Worm (Caenorhabditis elegans) whole organism, L1 larva: ENCODE data around the gene nhl-2.

Source experiments
- C04F5.9 ChIP-seq: sonication (generic microtip); optimal IDR thresholded peaks from 2 replicates; lab custom pipeline; 2016; ENCODE audit warnings: missing genetic modification characterization, missing compliant biosample characterization
- C16A3.4 ChIP-seq: fragments of 150-350 bp; optimal IDR thresholded peaks from 2 replicates; lab custom pipeline; 2014; ENCODE audit warnings: missing biosample characterization, missing genetic modification characterization
- F16B12.6 ChIP-seq: fragments of 150-350 bp; optimal IDR thresholded peaks from 2 replicates; lab custom pipeline; 2014; ENCODE audit warnings: missing biosample characterization, missing genetic modification characterization
- aly-2 ChIP-seq: fragments of 150-350 bp; optimal IDR thresholded peaks from 2 replicates; lab custom pipeline; 2014; ENCODE audit warnings: missing biosample characterization, missing genetic modification characterization
- ama-1 ChIP-seq: fragments of 150-350 bp; optimal IDR thresholded peaks from 2 replicates; lab custom pipeline; 2014
- blmp-1 ChIP-seq: fragments of 150-350 bp; optimal IDR thresholded peaks from 2 replicates; lab custom pipeline; 2014; ENCODE audit warnings: missing biosample characterization, missing genetic modification characterization
- ceh-8 ChIP-seq: fragments of 200-800 bp; sonication (Bioruptor generic); optimal IDR thresholded peaks from 2 replicates; lab custom pipeline; 2018; ENCODE audit warnings: mild to moderate bottlenecking, missing genetic modification characterization, moderate library complexity, missing compliant biosample characterization
- ceh-90 ChIP-seq: sonication (generic microtip); optimal IDR thresholded peaks from 2 replicates; lab custom pipeline; 2016; ENCODE audit warnings: missing genetic modification characterization, missing compliant biosample characterization
- ces-1 ChIP-seq: fragments of 150-350 bp; optimal IDR thresholded peaks from 2 replicates; lab custom pipeline; 2014; ENCODE audit warnings: missing biosample characterization, missing genetic modification reagents, missing genetic modification characterization
- dpl-1 ChIP-seq, 3 experiments: fragments of 150-350 bp in 2 of 3; sonication (generic microtip) in 1 of 3; optimal IDR thresholded peaks; 2 replicates each; lab custom pipeline; 2014 to 2017; ENCODE audit warnings: missing biosample characterization in 3 of 3, missing genetic modification characterization in 3 of 3, missing genetic modification reagents in 3 of 3
- efl-1 ChIP-seq, 4 experiments: fragments of 150-350 bp; optimal IDR thresholded peaks in 3 of 4; peaks in 1 of 4; 1 replicate in 1 of 4; 2 replicates in 3 of 4; lab custom pipeline; 2014; ENCODE audit warnings: missing biosample characterization in 2 of 4, missing genetic modification characterization in 2 of 4, missing genetic modification reagents in 2 of 4
- efl-3 ChIP-seq: fragments of 200-800 bp; sonication (Bioruptor generic); optimal IDR thresholded peaks from 2 replicates; lab custom pipeline; 2018; ENCODE audit warnings: mild to moderate bottlenecking, missing genetic modification characterization, missing compliant biosample characterization
- egl-27 ChIP-seq, 2 experiments: fragments of 150-350 bp in 1 of 2; sonication (generic microtip); optimal IDR thresholded peaks; 3 replicates each; lab custom pipeline; 2017 to 2018; ENCODE audit warnings: missing biosample characterization in 2 of 2, missing genetic modification characterization in 2 of 2, missing genetic modification reagents in 2 of 2
- elt-2 ChIP-seq: sonication (generic microtip); optimal IDR thresholded peaks from 2 replicates; lab custom pipeline; 2016; ENCODE audit warnings: missing genetic modification characterization, mild to moderate bottlenecking, inconsistent platforms, missing compliant biosample characterization, missing genetic modification reagents
- fkh-10 ChIP-seq: sonication (generic microtip); optimal IDR thresholded peaks from 2 replicates; lab custom pipeline; 2017; ENCODE audit warnings: missing biosample characterization, missing genetic modification reagents, missing genetic modification characterization
- fkh-4 ChIP-seq: sonication (generic microtip); optimal IDR thresholded peaks from 2 replicates; lab custom pipeline; 2016; ENCODE audit warnings: missing compliant biosample characterization, missing genetic modification characterization, borderline replicate concordance
- fkh-8 ChIP-seq: sonication (generic microtip); optimal IDR thresholded peaks from 2 replicates; lab custom pipeline; 2016; ENCODE audit warnings: mild to moderate bottlenecking, missing genetic modification characterization, missing compliant biosample characterization
- grh-1 ChIP-seq: fragments of 200-800 bp; sonication (Bioruptor generic); IDR thresholded peaks from 2 replicates; pipeline ENCODE4 v1.3.6; 2022; ENCODE audit warnings: missing genetic modification reagents, missing genetic modification characterization, missing compliant biosample characterization
- hlh-17 ChIP-seq: fragments of 200-800 bp; sonication (Bioruptor generic); optimal IDR thresholded peaks from 2 replicates; lab custom pipeline; 2018; ENCODE audit warnings: missing genetic modification characterization, mild to moderate bottlenecking, missing compliant biosample characterization, moderate library complexity, borderline replicate concordance
- hpl-2 ChIP-seq: fragments of 150-350 bp; optimal IDR thresholded peaks from 2 replicates; lab custom pipeline; 2014; ENCODE audit warnings: missing biosample characterization, missing genetic modification reagents, missing genetic modification characterization
- isw-1 ChIP-seq: fragments of 200-800 bp; sonication (Bioruptor generic); IDR thresholded peaks from 2 replicates; pipeline ENCODE4 v1.3.6; 2022; ENCODE audit warnings: missing genetic modification characterization, missing compliant biosample characterization
- lin-13 ChIP-seq: fragments of 150-350 bp; optimal IDR thresholded peaks from 2 replicates; lab custom pipeline; 2014; ENCODE audit warnings: missing biosample characterization, missing genetic modification reagents, missing genetic modification characterization
- lin-35 ChIP-seq, 2 experiments: fragments of 150-350 bp; optimal IDR thresholded peaks; 2 replicates each; lab custom pipeline; 2014; ENCODE audit warnings: missing biosample characterization in 2 of 2, missing genetic modification characterization in 2 of 2, missing genetic modification reagents in 2 of 2
- lin-39 ChIP-seq: fragments of 150-350 bp; optimal IDR thresholded peaks from 2 replicates; lab custom pipeline; 2014; ENCODE audit warnings: missing biosample characterization, missing genetic modification reagents, missing genetic modification characterization
- mdl-1 ChIP-seq, 2 experiments: fragments of 150-350 bp; optimal IDR thresholded peaks; 2 replicates each; lab custom pipeline; 2014 to 2017; ENCODE audit warnings: missing biosample characterization in 2 of 2, missing genetic modification characterization in 2 of 2, inconsistent platforms in 1 of 2
- mep-1 ChIP-seq: fragments of 150-350 bp; optimal IDR thresholded peaks from 2 replicates; lab custom pipeline; 2014; ENCODE audit warnings: missing biosample characterization, missing genetic modification characterization
- nhr-11 ChIP-seq: fragments of 150-350 bp; optimal IDR thresholded peaks from 2 replicates; lab custom pipeline; 2014; ENCODE audit warnings: missing biosample characterization, missing genetic modification characterization
- nhr-12 ChIP-seq: sonication (generic microtip); optimal IDR thresholded peaks from 2 replicates; lab custom pipeline; 2017; ENCODE audit warnings: missing biosample characterization, missing genetic modification characterization
- nhr-237 ChIP-seq: fragments of 150-350 bp; optimal IDR thresholded peaks from 2 replicates; lab custom pipeline; 2014; ENCODE audit warnings: missing biosample characterization, missing genetic modification characterization
- nhr-76 ChIP-seq: sonication (generic microtip); optimal IDR thresholded peaks from 2 replicates; lab custom pipeline; 2017; ENCODE audit warnings: missing biosample characterization, missing genetic modification characterization
- nhr-84 ChIP-seq: sonication (generic microtip); optimal IDR thresholded peaks from 2 replicates; lab custom pipeline; 2017; ENCODE audit warnings: missing biosample characterization, missing genetic modification characterization
- pqm-1 ChIP-seq: sonication (generic microtip); optimal IDR thresholded peaks from 3 replicates; lab custom pipeline; 2017; ENCODE audit warnings: missing biosample characterization, missing genetic modification characterization
- rnt-1 ChIP-seq: sonication (generic microtip); optimal IDR thresholded peaks from 2 replicates; lab custom pipeline; 2016; ENCODE audit warnings: mild to moderate bottlenecking, missing genetic modification characterization, moderate library complexity, missing compliant biosample characterization
- skn-1 ChIP-seq: fragments of 150-350 bp; optimal IDR thresholded peaks from 2 replicates; lab custom pipeline; 2014; ENCODE audit warnings: missing biosample characterization, missing genetic modification characterization
- snu-23 ChIP-seq: sonication (generic microtip); optimal IDR thresholded peaks from 2 replicates; lab custom pipeline; 2016; ENCODE audit warnings: missing genetic modification characterization, missing compliant biosample characterization
- sox-4 ChIP-seq: sonication (generic microtip); optimal IDR thresholded peaks from 2 replicates; lab custom pipeline; 2016; ENCODE audit warnings: missing genetic modification characterization, missing compliant biosample characterization
- sptf-1 ChIP-seq: fragments of 150-350 bp; optimal IDR thresholded peaks from 2 replicates; lab custom pipeline; 2014; ENCODE audit warnings: missing biosample characterization, missing genetic modification characterization
- sup-37 ChIP-seq: fragments of 200-800 bp; sonication (Bioruptor generic); optimal IDR thresholded peaks from 2 replicates; lab custom pipeline; 2018; ENCODE audit warnings: mild to moderate bottlenecking, missing genetic modification characterization, missing compliant biosample characterization
- swsn-7 ChIP-seq: sonication (generic microtip); optimal IDR thresholded peaks from 2 replicates; lab custom pipeline; 2016; ENCODE audit warnings: missing genetic modification characterization, missing compliant biosample characterization
- tbx-2 ChIP-seq: sonication (generic microtip); optimal IDR thresholded peaks from 2 replicates; lab custom pipeline; 2016; ENCODE audit warnings: missing genetic modification characterization, missing compliant biosample characterization
- unc-98 ChIP-seq: fragments of 200-800 bp; sonication (Bioruptor generic); IDR thresholded peaks from 2 replicates; pipeline ENCODE4 v1.3.6; 2022; ENCODE audit warnings: missing genetic modification characterization, missing compliant biosample characterization
- xbp-1 ChIP-seq: sonication (generic microtip); optimal IDR thresholded peaks from 2 replicates; lab custom pipeline; 2016; ENCODE audit warnings: missing genetic modification characterization, missing compliant biosample characterization
- zag-1 ChIP-seq: fragments of 150-350 bp; optimal IDR thresholded peaks from 2 replicates; lab custom pipeline; 2014; ENCODE audit warnings: missing biosample characterization, missing genetic modification characterization
- zip-4 ChIP-seq: fragments of 200-800 bp; sonication (Bioruptor generic); optimal IDR thresholded peaks from 2 replicates; lab custom pipeline; 2018; ENCODE audit warnings: mild to moderate bottlenecking, missing genetic modification characterization, moderate library complexity, missing compliant biosample characterization
- ztf-4 ChIP-seq: fragments of 150-350 bp; optimal IDR thresholded peaks from 2 replicates; lab custom pipeline; 2014; ENCODE audit warnings: missing biosample characterization, missing genetic modification characterization

nhl-2 gene

ce11 chrIII:4861744-4862401 lies 37.0 kb downstream of the nhl-2 start, which contains the start of the genes C35D10.10 and C35D10.5 (continued):
- TF ChIP-seq elt-2 (tag; lab: Kevin White, UChicago): no peak
- TF ChIP-seq efl-1 (optimal IDR thresholded peaks at IDR 0.05; lab: Kevin White, UChicago): no peak
- TF ChIP-seq efl-1 (GFP tag; optimal IDR thresholded peaks at IDR 0.05 in 1 of 2; lab: Kevin White, UChicago): peak in 1 of 2 experiments; percentile 27
- peak; percentile 8 for TF ChIP-seq rnt-1
- TF ChIP-seq grh-1 (GFP tag; lab: Robert Waterston, UW): no peak
- TF ChIP-seq nhr-11 (tag; lab: Kevin White, UChicago): no peak
- TF ChIP-seq xbp-1 (tag; lab: Kevin White, UChicago): no peak
- peak in 2 of 3 experiments; percentile 4 to 17 for TF ChIP-seq dpl-1 (GFP tag; optimal IDR thresholded peaks at IDR 0.05; lab: Kevin White, UChicago)
- no peak for TF ChIP-seq nhr-237 (tag; lab: Kevin White, UChicago)
- TF ChIP-seq egl-27 (tag; optimal IDR thresholded peaks at IDR 0.05; lab: Kevin White, UChicago): no peak
- TF ChIP-seq nhr-12: no peak
- TF ChIP-seq ceh-90 (tag; lab: Kevin White, UChicago): peak; percentile 81
- no peak for TF ChIP-seq mdl-1 (tag; optimal IDR thresholded peaks at IDR 0.05; lab: Kevin White, UChicago)
- TF ChIP-seq mep-1 (tag; lab: Kevin White, UChicago): no peak
- TF ChIP-seq ces-1: no peak
- no peak for TF ChIP-seq fkh-10 (GFP tag; lab: Kevin White, UChicago)
- TF ChIP-seq unc-98 (GFP tag; lab: Robert Waterston, UW): no peak
- no peak for TF ChIP-seq ceh-8 (GFP tag; lab: Kevin White, UChicago)
- no peak for TF ChIP-seq F16B12.6
- peak; percentile 20 for TF ChIP-seq tbx-2 (tag; lab: Kevin White, UChicago)
- TF ChIP-seq pqm-1 (tag; lab: Kevin White, UChicago): no peak
- no peak for TF ChIP-seq nhr-76
- no peak for TF ChIP-seq lin-39 (tag; lab: Kevin White, UChicago)
- no peak for TF ChIP-seq swsn-7 (tag; lab: Kevin White, UChicago)
- no peak for TF ChIP-seq ama-1
- TF ChIP-seq lin-13: no peak

DNA sequence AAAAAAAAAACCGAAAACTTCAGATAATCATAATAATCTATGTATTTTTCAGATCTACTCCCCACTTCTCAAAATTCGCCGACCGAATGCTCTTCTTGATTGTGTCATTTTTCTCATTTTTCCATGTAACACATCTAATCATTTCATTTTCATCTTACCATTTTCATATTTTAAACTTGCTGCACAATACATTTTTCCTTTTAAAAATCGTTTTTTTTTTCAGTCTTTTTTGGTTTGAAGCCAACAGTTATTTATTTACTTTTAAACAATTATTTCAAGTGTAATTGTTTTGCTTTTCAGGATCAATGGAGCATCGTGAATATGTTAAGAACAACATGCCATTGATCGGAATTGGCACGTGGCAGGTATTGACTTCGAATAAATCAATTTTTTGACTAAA lies 39.8 kb downstream of the nhl-2 start, which contains the start of gene C35D10.6:
Gene C35D10.6, plus strand, starts transcription at position 301 of the 400 bp plus-strand sequence.
- TF ChIP-seq fkh-4 (tag; lab: Kevin White, UChicago): no peak
- no peak for TF ChIP-seq ztf-4 (tag; lab: Kevin White, UChicago)
- no peak for TF ChIP-seq efl-1 (optimal IDR thresholded peaks at IDR 0.05; lab: Kevin White, UChicago)
- peak in 1 of 2 experiments; percentile 76 for TF ChIP-seq efl-1 (GFP tag; optimal IDR thresholded peaks at IDR 0.05 in 1 of 2; lab: Kevin White, UChicago)
- TF ChIP-seq skn-1 (tag; lab: Kevin White, UChicago): no peak
- TF ChIP-seq aly-2 (tag; lab: Kevin White, UChicago): no peak

ce11 chrIII:4856992-4857391 lies 41.9 kb downstream of the nhl-2 start:
- TF ChIP-seq efl-3 (GFP tag; lab: Kevin White, UChicago) (no peak), tbx-2 (tag; lab: Kevin White, UChicago) (no peak)

ce11 chrIII:4856109-4856508 lies 42.8 kb downstream of the nhl-2 start, which contains the start of gene C35D10.7:
C35D10.7 (plus strand) TSS chrIII:4856193.
- TF ChIP-seq blmp-1 (tag; lab: Kevin White, UChicago): no peak
- no peak for TF ChIP-seq hlh-17 (GFP tag; lab: Kevin White, UChicago)
- no peak for TF ChIP-seq sox-4
- TF ChIP-seq zag-1: no peak
- no peak for TF ChIP-seq mep-1 (tag; lab: Kevin White, UChicago)
- TF ChIP-seq, all 84 proteins: peak for 0

DNA sequence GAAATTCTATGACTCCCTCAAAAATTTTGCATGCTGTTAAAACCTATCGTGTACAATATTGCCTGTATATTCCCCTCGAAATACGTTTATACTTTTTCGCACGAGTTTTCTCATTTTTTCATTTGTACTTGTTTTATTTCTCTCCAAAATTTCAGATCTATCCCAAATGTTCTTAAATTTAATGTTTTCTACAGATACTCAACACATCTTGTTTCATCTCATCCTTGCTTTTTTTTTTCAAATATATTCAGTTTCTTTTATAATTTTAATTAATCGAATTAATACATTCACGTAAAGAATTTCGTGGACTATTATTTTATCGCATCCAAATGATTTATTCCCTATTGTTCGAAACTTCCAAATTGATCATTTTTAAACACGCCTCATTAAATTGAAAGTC lies 44.0 kb downstream of the nhl-2 start, which contains the start of gene C35D10.8:
Gene C35D10.8, plus strand, starts transcription at position 301 of the 400 bp plus-strand sequence.
- TF ChIP-seq C16A3.4 (tag; lab: Kevin White, UChicago): no peak
- no peak for TF ChIP-seq hlh-17 (GFP tag; lab: Kevin White, UChicago)
- no peak for TF ChIP-seq snu-23 (GFP tag; lab: Kevin White, UChicago)
- TF ChIP-seq blmp-1 (tag; lab: Kevin White, UChicago): no peak
- no peak for TF ChIP-seq C04F5.9 (tag; lab: Kevin White, UChicago)
- TF ChIP-seq efl-3 (GFP tag; lab: Kevin White, UChicago): no peak
- TF ChIP-seq sptf-1 (tag; lab: Kevin White, UChicago): no peak
- no peak for TF ChIP-seq lin-39 (tag; lab: Kevin White, UChicago)
- TF ChIP-seq sup-37 (GFP tag; lab: Kevin White, UChicago): no peak
- no peak for TF ChIP-seq nhr-84 (tag; lab: Kevin White, UChicago)
- TF ChIP-seq zip-4 (GFP tag; lab: Kevin White, UChicago): no peak
- TF ChIP-seq fkh-8: no peak
- no peak for TF ChIP-seq hpl-2 (GFP tag; lab: Kevin White, UChicago)
- TF ChIP-seq isw-1 (GFP tag; lab: Robert Waterston, UW): no peak
- no peak for TF ChIP-seq lin-35 (GFP tag; optimal IDR thresholded peaks at IDR 0.05; lab: Kevin White, UChicago)
